Worm (Caenorhabditis elegans) whole organism, L2 larva: ENCODE data around the gene F10E9.10.

ENCODE experiments used
- ZK546.5 ChIP-seq: sonication (generic microtip); optimal IDR thresholded peaks from 2 replicates; lab custom pipeline; 2017; ENCODE audit warnings: missing biosample characterization, missing genetic modification characterization
- ama-1 ChIP-seq: fragments of 150-350 bp; optimal IDR thresholded peaks from 2 replicates; lab custom pipeline; 2018; ENCODE audit warnings: inconsistent platforms
- blmp-1 ChIP-seq: sonication (generic microtip); optimal IDR thresholded peaks from 2 replicates; lab custom pipeline; 2017; ENCODE audit warnings: missing genetic modification characterization, mild to moderate bottlenecking, missing compliant biosample characterization, antibody characterized with exemption, moderate library complexity; ENCODE audit not compliant: insufficient read depth
- egl-27 ChIP-seq: sonication (generic microtip); optimal IDR thresholded peaks from 3 replicates; lab custom pipeline; 2017; ENCODE audit warnings: missing biosample characterization, missing genetic modification reagents, missing genetic modification characterization
- elt-1 ChIP-seq: fragments of 150-350 bp; optimal IDR thresholded peaks from 2 replicates; lab custom pipeline; 2014; ENCODE audit warnings: missing biosample characterization, missing genetic modification characterization
- lin-11 ChIP-seq: fragments of 150-350 bp; sonication (generic microtip); optimal IDR thresholded peaks from 2 replicates; lab custom pipeline; 2014; ENCODE audit warnings: missing biosample characterization, missing genetic modification characterization, inconsistent platforms, mixed read lengths
- lin-39 ChIP-seq: fragments of 150-350 bp; optimal IDR thresholded peaks from 2 replicates; lab custom pipeline; 2014; ENCODE audit warnings: missing biosample characterization, missing genetic modification reagents, missing genetic modification characterization
- nhr-25 ChIP-seq: fragments of 150-350 bp; sonication (generic microtip); optimal IDR thresholded peaks from 3 replicates; lab custom pipeline; 2014; ENCODE audit warnings: missing biosample characterization, missing genetic modification characterization
- snpc-4 ChIP-seq: fragments of 150-350 bp; optimal IDR thresholded peaks from 2 replicates; lab custom pipeline; 2014; ENCODE audit warnings: missing biosample characterization, missing genetic modification characterization
- ztf-11 ChIP-seq: sonication (generic microtip); optimal IDR thresholded peaks from 2 replicates; lab custom pipeline; 2017; ENCODE audit warnings: missing biosample characterization, missing genetic modification characterization

- TF ChIP-seq elt-1 (no peak), egl-27 (tag; lab: Kevin White, UChicago) (no peak), nhr-25 (tag; lab: Kevin White, UChicago) (no peak), snpc-4 (tag; lab: Kevin White, UChicago) (no peak), ztf-11 (tag; lab: Kevin White, UChicago) (no peak), lin-11 (no peak), ama-1 (lab: Kevin White, UChicago) (no peak), lin-39 (tag; lab: Kevin White, UChicago) (no peak), ZK546.5 (tag; lab: Kevin White, UChicago) (no peak), blmp-1 (tag; lab: Kevin White, UChicago) (no peak)
Observed at ce11 chrIII:8320183-8320582, at the start of gene F10E9.10.
